Fruit fly (Drosophila melanogaster): Measurements from ENCODE around the gene Irp-1A.

Irp-1A gene

DNA sequence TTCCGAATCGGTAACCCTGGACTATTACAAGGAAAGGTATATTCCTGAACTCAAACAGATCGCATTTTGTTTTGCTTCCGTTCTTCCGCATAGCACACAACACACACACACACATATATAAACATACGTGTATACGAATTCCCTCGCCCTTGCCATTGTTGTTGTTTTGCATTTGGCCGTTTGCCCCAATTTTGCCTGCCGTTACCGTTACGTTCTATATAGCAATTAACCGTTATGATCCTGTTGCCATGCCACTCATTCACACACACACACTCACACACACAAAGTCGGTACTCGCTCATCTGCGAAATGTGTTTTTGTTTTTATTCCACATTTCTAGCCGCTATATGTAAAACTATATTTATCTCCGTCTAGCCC is 3.1 kb upstream of the Irp-1A start (continued):
- no peak for TF ChIP-seq en (GFP tag; optimal IDR thresholded peaks at IDR 0.05)
- no peak for TF ChIP-seq ase (GFP tag; IDR thresholded peaks at IDR 0.05)
- TF ChIP-seq Eip74EF (GFP tag; optimal IDR thresholded peaks at IDR 0.05), result peak in 1 of 2 experiments; percentile 70
- no peak for TF ChIP-seq hbn (GFP tag; IDR thresholded peaks at IDR 0.05; ENCODE audit: partially characterized antibody)
- TF ChIP-seq nerfin-1 (tag; optimal IDR thresholded peaks at IDR 0.05), result peak; percentile 41
- TF ChIP-seq CG16815 (GFP tag; optimal IDR thresholded peaks at IDR 0.05), result no peak
- TF ChIP-seq cg (GFP tag; optimal IDR thresholded peaks at IDR 0.05), result peak; percentile 71

DNA sequence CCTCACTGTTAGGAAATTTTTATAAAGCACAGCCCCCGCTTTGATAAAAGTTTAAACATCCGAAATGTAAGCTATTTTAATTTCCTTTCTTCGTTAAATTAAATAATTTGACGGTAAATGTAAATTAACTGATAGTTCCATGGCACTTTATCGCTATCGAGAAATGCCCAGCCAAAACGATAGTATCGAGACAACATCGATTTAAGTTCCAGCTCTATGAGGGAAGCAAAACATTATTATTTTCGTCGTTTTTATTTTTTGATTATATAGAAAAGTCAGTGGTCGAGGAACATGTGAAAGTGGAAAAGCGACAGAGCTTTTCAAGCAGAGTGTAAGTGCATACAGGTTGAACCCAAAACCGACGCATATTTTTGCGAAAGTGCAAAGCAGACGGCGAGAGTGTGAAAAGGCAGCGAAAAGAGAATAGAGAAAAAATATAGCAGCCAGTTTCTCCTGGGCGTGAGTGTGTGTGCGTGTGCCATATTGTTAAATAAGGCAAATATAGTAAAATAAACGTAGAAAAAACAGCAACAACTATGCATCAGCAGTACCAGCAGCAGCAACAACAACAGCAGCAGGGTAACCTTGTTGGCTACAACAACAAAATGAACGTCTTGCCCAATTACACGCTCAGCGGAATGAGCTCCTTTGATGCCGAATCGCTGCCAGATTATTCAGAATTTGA is 2.5 kb upstream of the Irp-1A start, which contains the start of gene CG45049:
TSS of gene CG45049 (plus strand) at position 197 of the 685 bp plus-strand sequence.
- peak; percentile 57 for TF ChIP-seq MESR4 (GFP tag; optimal IDR thresholded peaks at IDR 0.05)
- TF ChIP-seq mam (GFP tag; optimal IDR thresholded peaks at IDR 0.05), result peak; percentile 25
- TF ChIP-seq Oli (tag; optimal IDR thresholded peaks at IDR 0.05), result no peak
- TF ChIP-seq CG8089 (GFP tag; optimal IDR thresholded peaks at IDR 0.05), result no peak
- no peak for TF ChIP-seq dimm (GFP tag; IDR thresholded peaks at IDR 0.05)
- TF ChIP-seq CG17568 (GFP tag; optimal IDR thresholded peaks at IDR 0.05), result no peak
- peak; percentile 85 for TF ChIP-seq CG4360 (GFP tag; IDR thresholded peaks at IDR 0.05)
- no peak for TF ChIP-seq CG17186 (GFP tag; optimal IDR thresholded peaks at IDR 0.05)
- peak; percentile 83 for TF ChIP-seq sens (GFP tag)
- TF ChIP-seq chinmo (GFP tag; IDR thresholded peaks at IDR 0.05; ENCODE audit: partially characterized antibody), result peak; percentile 54; the same call in 1 of the 4 replicates
- TF ChIP-seq CG6654 (GFP tag; optimal IDR thresholded peaks at IDR 0.05), result no peak
- peak; percentile 31; the same call in 1 of the 3 replicates for TF ChIP-seq CG17361 (GFP tag; IDR thresholded peaks at IDR 0.05)
- no peak for TF ChIP-seq bigmax (GFP tag; optimal IDR thresholded peaks at IDR 0.05)
- TF ChIP-seq sc (optimal IDR thresholded peaks at IDR 0.05), result no peak
- TF ChIP-seq sc (GFP tag; optimal IDR thresholded peaks at IDR 0.05), result no peak
- no peak for TF ChIP-seq Doc2 (GFP tag; IDR thresholded peaks at IDR 0.05)
- peak; percentile 65 for TF ChIP-seq sna (GFP tag; IDR thresholded peaks at IDR 0.05; ENCODE audit: partially characterized antibody)
- no peak for TF ChIP-seq CG3838 (GFP tag; optimal IDR thresholded peaks at IDR 0.05)
- no peak for TF ChIP-seq gfzf (GFP tag; optimal IDR thresholded peaks at IDR 0.05)
- no peak for TF ChIP-seq vfl (GFP tag; optimal IDR thresholded peaks at IDR 0.05)
- TF ChIP-seq pho (GFP tag; optimal IDR thresholded peaks at IDR 0.05), result no peak
- TF ChIP-seq Ssrp (tag; optimal IDR thresholded peaks at IDR 0.05), result no peak
- TF ChIP-seq Antp (GFP tag; optimal IDR thresholded peaks at IDR 0.05), result no peak
- no peak for TF ChIP-seq disco-r (GFP tag; optimal IDR thresholded peaks at IDR 0.05)
- no peak for TF ChIP-seq CG9876 (GFP tag; optimal IDR thresholded peaks at IDR 0.05)
- TF ChIP-seq Atf-2 (GFP tag; optimal IDR thresholded peaks at IDR 0.05), result no peak
- no peak for TF ChIP-seq CG12769 (tag; optimal IDR thresholded peaks at IDR 0.05)
- TF ChIP-seq Dll (GFP tag; IDR thresholded peaks at IDR 0.05; ENCODE audit: partially characterized antibody), result peak; percentile 90
- no peak for TF ChIP-seq fd96Cb (tag; optimal IDR thresholded peaks at IDR 0.05)
- no peak for TF ChIP-seq jigr1 (GFP tag; IDR thresholded peaks at IDR 0.05)
- no peak for TF ChIP-seq CG4404 (GFP tag; IDR thresholded peaks at IDR 0.05)
- no peak for TF ChIP-seq CG15601 (tag; optimal IDR thresholded peaks at IDR 0.05)
- TF ChIP-seq dm (GFP tag; optimal IDR thresholded peaks at IDR 0.05), result no peak
- TF ChIP-seq CG14710 (tag; optimal IDR thresholded peaks at IDR 0.05), result peak; percentile 0
- peak; percentile 6 for TF ChIP-seq Ets97D (GFP tag; optimal IDR thresholded peaks at IDR 0.05)
- peak; percentile 10 for TF ChIP-seq zfh2 (GFP tag; optimal IDR thresholded peaks at IDR 0.05)
- TF ChIP-seq CG11456 (GFP tag; IDR thresholded peaks at IDR 0.05), result no peak
- TF ChIP-seq CG7928 (GFP tag; optimal IDR thresholded peaks at IDR 0.05), result no peak
- no peak for TF ChIP-seq ac (GFP tag; optimal IDR thresholded peaks at IDR 0.05)
- TF ChIP-seq CG9437 (GFP tag; optimal IDR thresholded peaks at IDR 0.05), result no peak
- no peak for TF ChIP-seq CG16779 (GFP tag; IDR thresholded peaks at IDR 0.05)
- TF ChIP-seq gem (tag; optimal IDR thresholded peaks at IDR 0.05), result no peak
